Worm (Caenorhabditis elegans) whole organism, L1 larva: ENCODE results near the gene mlc-2.
A peak's percentile ranks its signal among the peaks of the same experiment; 100 is the strongest.

ENCODE experiments used
- C04F5.9 ChIP-seq: sonication (generic microtip); optimal IDR thresholded peaks from 2 replicates; lab custom pipeline; 2016; ENCODE audit warnings: missing genetic modification characterization, missing compliant biosample characterization
- C16A3.4 ChIP-seq: fragments of 150-350 bp; optimal IDR thresholded peaks from 2 replicates; lab custom pipeline; 2014; ENCODE audit warnings: missing biosample characterization, missing genetic modification characterization
- C34B4.2 ChIP-seq: sonication (generic microtip); optimal IDR thresholded peaks from 2 replicates; lab custom pipeline; 2017; ENCODE audit warnings: mild to moderate bottlenecking, missing genetic modification characterization, missing compliant biosample characterization
- F16B12.6 ChIP-seq: fragments of 150-350 bp; optimal IDR thresholded peaks from 2 replicates; lab custom pipeline; 2014; ENCODE audit warnings: missing biosample characterization, missing genetic modification characterization
- ama-1 ChIP-seq: fragments of 150-350 bp; optimal IDR thresholded peaks from 2 replicates; lab custom pipeline; 2014
- blmp-1 ChIP-seq: fragments of 150-350 bp; optimal IDR thresholded peaks from 2 replicates; lab custom pipeline; 2014; ENCODE audit warnings: missing biosample characterization, missing genetic modification characterization
- ceh-63 ChIP-seq: fragments of 200-800 bp; sonication (Bioruptor generic); optimal IDR thresholded peaks from 2 replicates; lab custom pipeline; 2018; ENCODE audit warnings: mild to moderate bottlenecking, missing genetic modification characterization, missing compliant biosample characterization
- ceh-90 ChIP-seq: sonication (generic microtip); optimal IDR thresholded peaks from 2 replicates; lab custom pipeline; 2016; ENCODE audit warnings: missing genetic modification characterization, missing compliant biosample characterization
- ces-1 ChIP-seq: fragments of 150-350 bp; optimal IDR thresholded peaks from 2 replicates; lab custom pipeline; 2014; ENCODE audit warnings: missing biosample characterization, missing genetic modification reagents, missing genetic modification characterization
- dpl-1 ChIP-seq, 3 experiments: fragments of 150-350 bp in 2 of 3; sonication (generic microtip) in 1 of 3; optimal IDR thresholded peaks; 2 replicates each; lab custom pipeline; 2014 to 2017; ENCODE audit warnings: missing biosample characterization in 3 of 3, missing genetic modification characterization in 3 of 3, missing genetic modification reagents in 3 of 3
- dsc-1 ChIP-seq: sonication (generic microtip); optimal IDR thresholded peaks from 2 replicates; lab custom pipeline; 2016; ENCODE audit warnings: mild to moderate bottlenecking, missing genetic modification characterization, missing compliant biosample characterization
- efl-1 ChIP-seq, 4 experiments: fragments of 150-350 bp; optimal IDR thresholded peaks in 3 of 4; peaks in 1 of 4; 1 replicate in 1 of 4; 2 replicates in 3 of 4; lab custom pipeline; 2014; ENCODE audit warnings: missing biosample characterization in 2 of 4, missing genetic modification characterization in 2 of 4, missing genetic modification reagents in 2 of 4
- egl-27 ChIP-seq, 2 experiments: fragments of 150-350 bp in 1 of 2; sonication (generic microtip); optimal IDR thresholded peaks; 3 replicates each; lab custom pipeline; 2017 to 2018; ENCODE audit warnings: missing biosample characterization in 2 of 2, missing genetic modification characterization in 2 of 2, missing genetic modification reagents in 2 of 2
- elt-2 ChIP-seq: sonication (generic microtip); optimal IDR thresholded peaks from 2 replicates; lab custom pipeline; 2016; ENCODE audit warnings: missing genetic modification characterization, mild to moderate bottlenecking, inconsistent platforms, missing compliant biosample characterization, missing genetic modification reagents
- elt-3 ChIP-seq, 6 experiments: fragments of 150-350 bp in 1 of 6; sonication (generic microtip); optimal IDR thresholded peaks; 2 replicates each; lab custom pipeline; 2017 to 2018; ENCODE audit warnings: missing biosample characterization in 6 of 6, missing genetic modification characterization in 6 of 6, inconsistent platforms in 1 of 6
- ets-5 ChIP-seq: fragments of 200-800 bp; sonication (Bioruptor generic); IDR thresholded peaks from 2 replicates; pipeline ENCODE4 v1.3.6; 2022; ENCODE audit warnings: missing genetic modification characterization, missing compliant biosample characterization
- fkh-4 ChIP-seq: sonication (generic microtip); optimal IDR thresholded peaks from 2 replicates; lab custom pipeline; 2016; ENCODE audit warnings: missing compliant biosample characterization, missing genetic modification characterization, borderline replicate concordance
- fos-1 ChIP-seq: fragments of 150-350 bp; optimal IDR thresholded peaks from 2 replicates; lab custom pipeline; 2014; ENCODE audit warnings: missing biosample characterization, missing genetic modification characterization
- grh-1 ChIP-seq: fragments of 200-800 bp; sonication (Bioruptor generic); IDR thresholded peaks from 2 replicates; pipeline ENCODE4 v1.3.6; 2022; ENCODE audit warnings: missing genetic modification reagents, missing genetic modification characterization, missing compliant biosample characterization
- hlh-4 ChIP-seq: sonication (generic microtip); optimal IDR thresholded peaks from 2 replicates; lab custom pipeline; 2016; ENCODE audit warnings: mild to moderate bottlenecking, missing genetic modification characterization, missing compliant biosample characterization
- hpl-2 ChIP-seq: fragments of 150-350 bp; optimal IDR thresholded peaks from 2 replicates; lab custom pipeline; 2014; ENCODE audit warnings: missing biosample characterization, missing genetic modification reagents, missing genetic modification characterization
- isw-1 ChIP-seq: fragments of 200-800 bp; sonication (Bioruptor generic); IDR thresholded peaks from 2 replicates; pipeline ENCODE4 v1.3.6; 2022; ENCODE audit warnings: missing genetic modification characterization, missing compliant biosample characterization
- lin-13 ChIP-seq: fragments of 150-350 bp; optimal IDR thresholded peaks from 2 replicates; lab custom pipeline; 2014; ENCODE audit warnings: missing biosample characterization, missing genetic modification reagents, missing genetic modification characterization
- lin-14 ChIP-seq: fragments of 200-800 bp; sonication (Bioruptor generic); optimal IDR thresholded peaks from 2 replicates; lab custom pipeline; 2018; ENCODE audit warnings: mild to moderate bottlenecking, missing genetic modification characterization, moderate library complexity, missing compliant biosample characterization
- lin-15B ChIP-seq: fragments of 150-350 bp; sonication (generic microtip); optimal IDR thresholded peaks from 3 replicates; lab custom pipeline; 2014; ENCODE audit warnings: missing biosample characterization, missing genetic modification characterization
- lin-35 ChIP-seq, 2 experiments: fragments of 150-350 bp; optimal IDR thresholded peaks; 2 replicates each; lab custom pipeline; 2014; ENCODE audit warnings: missing biosample characterization in 2 of 2, missing genetic modification characterization in 2 of 2, missing genetic modification reagents in 2 of 2
- lir-3 ChIP-seq: sonication (generic microtip); optimal IDR thresholded peaks from 2 replicates; lab custom pipeline; 2016; ENCODE audit warnings: mild to moderate bottlenecking, missing genetic modification characterization, moderate library complexity, missing compliant biosample characterization; ENCODE audit not compliant: poor library complexity
- lsy-2 ChIP-seq, 2 experiments: fragments of 150-350 bp; optimal IDR thresholded peaks; 2 replicates each; lab custom pipeline; 2014; ENCODE audit warnings: missing biosample characterization in 2 of 2, missing genetic modification characterization in 2 of 2
- mab-9 ChIP-seq: fragments of 200-800 bp; sonication (Bioruptor generic); IDR thresholded peaks from 2 replicates; pipeline ENCODE4 v1.3.6; 2022; ENCODE audit warnings: missing genetic modification reagents, missing genetic modification characterization, missing compliant biosample characterization
- mep-1 ChIP-seq: fragments of 150-350 bp; optimal IDR thresholded peaks from 2 replicates; lab custom pipeline; 2014; ENCODE audit warnings: missing biosample characterization, missing genetic modification characterization
- nhr-19 ChIP-seq: fragments of 200-800 bp; sonication (Bioruptor generic); conservative IDR thresholded peaks from 2 replicates; pipeline ENCODE4 v1.3.6; 2022; ENCODE audit warnings: missing genetic modification characterization, missing compliant biosample characterization
- nhr-76 ChIP-seq: sonication (generic microtip); optimal IDR thresholded peaks from 2 replicates; lab custom pipeline; 2017; ENCODE audit warnings: missing biosample characterization, missing genetic modification characterization
- nhr-85 ChIP-seq: sonication (generic microtip); peaks from one replicate; lab custom pipeline; 2016; ENCODE audit warnings: missing genetic modification characterization, inconsistent platforms, missing compliant biosample characterization
- pax-3 ChIP-seq: fragments of 200-800 bp; sonication (Bioruptor generic); optimal IDR thresholded peaks from 2 replicates; lab custom pipeline; 2018; ENCODE audit warnings: mild to moderate bottlenecking, missing genetic modification characterization, moderate library complexity, missing compliant biosample characterization
- snpc-4 ChIP-seq: fragments of 150-350 bp; optimal IDR thresholded peaks from 2 replicates; lab custom pipeline; 2014; ENCODE audit warnings: missing biosample characterization, missing genetic modification characterization
- snu-23 ChIP-seq: sonication (generic microtip); optimal IDR thresholded peaks from 2 replicates; lab custom pipeline; 2016; ENCODE audit warnings: missing genetic modification characterization, missing compliant biosample characterization
- sptf-1 ChIP-seq: fragments of 150-350 bp; optimal IDR thresholded peaks from 2 replicates; lab custom pipeline; 2014; ENCODE audit warnings: missing biosample characterization, missing genetic modification characterization
- swsn-7 ChIP-seq: sonication (generic microtip); optimal IDR thresholded peaks from 2 replicates; lab custom pipeline; 2016; ENCODE audit warnings: missing genetic modification characterization, missing compliant biosample characterization
- tlp-1 ChIP-seq: fragments of 150-350 bp; optimal IDR thresholded peaks from 2 replicates; lab custom pipeline; 2014; ENCODE audit warnings: missing biosample characterization, missing genetic modification characterization
- unc-130 ChIP-seq: fragments of 150-350 bp; optimal IDR thresholded peaks from 2 replicates; lab custom pipeline; 2017; ENCODE audit warnings: missing biosample characterization, missing genetic modification characterization, inconsistent platforms
- unc-30 ChIP-seq: sonication (generic microtip); optimal IDR thresholded peaks from 2 replicates; lab custom pipeline; 2017; ENCODE audit warnings: missing biosample characterization, missing genetic modification characterization
- unc-86 ChIP-seq: sonication (generic microtip); optimal IDR thresholded peaks from 2 replicates; lab custom pipeline; 2016; ENCODE audit warnings: missing genetic modification characterization, missing compliant biosample characterization
- xbp-1 ChIP-seq: sonication (generic microtip); optimal IDR thresholded peaks from 2 replicates; lab custom pipeline; 2016; ENCODE audit warnings: missing genetic modification characterization, missing compliant biosample characterization
- zag-1 ChIP-seq: fragments of 150-350 bp; optimal IDR thresholded peaks from 2 replicates; lab custom pipeline; 2014; ENCODE audit warnings: missing biosample characterization, missing genetic modification characterization
- ztf-4 ChIP-seq: fragments of 150-350 bp; optimal IDR thresholded peaks from 2 replicates; lab custom pipeline; 2014; ENCODE audit warnings: missing biosample characterization, missing genetic modification characterization

mlc-2 gene

DNA sequence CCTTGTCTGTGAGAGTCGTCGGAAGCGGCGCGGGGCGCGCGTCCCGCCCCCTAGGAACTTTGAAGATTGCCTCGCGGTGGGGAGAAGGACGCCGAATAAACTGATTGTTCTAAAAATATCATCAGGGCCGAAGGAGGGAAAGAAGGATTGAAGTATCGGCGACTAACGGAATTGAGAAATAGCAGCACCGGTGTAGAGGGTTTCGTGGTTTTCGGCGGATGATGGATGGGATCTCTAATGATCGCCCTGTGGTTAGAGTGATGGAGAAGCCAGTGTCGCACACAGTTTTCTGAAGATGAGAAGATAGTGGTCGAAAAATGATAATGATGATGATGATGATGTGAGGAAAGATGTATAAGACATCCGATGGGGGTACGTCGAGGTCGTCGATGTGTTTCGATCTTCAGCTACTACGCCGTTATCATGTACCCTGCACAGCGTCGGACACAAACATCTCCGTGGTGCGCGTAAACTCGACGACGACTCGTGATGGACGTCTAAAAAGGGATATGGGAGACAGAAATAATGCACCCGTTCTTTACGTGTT lies 34.8 kb downstream of the mlc-2 start, which contains the start of gene osm-11 (continued):
- no peak for TF ChIP-seq swsn-7
- TF ChIP-seq snpc-4 (tag; lab: Kevin White, UChicago), result no peak
- no peak for TF ChIP-seq tlp-1
- peak; percentile 46 for TF ChIP-seq grh-1 (GFP tag; lab: Robert Waterston, UW)
- TF ChIP-seq hlh-4, result no peak
- no peak for TF ChIP-seq ceh-63 (GFP tag; lab: Kevin White, UChicago)
- no peak for TF ChIP-seq efl-1 (optimal IDR thresholded peaks at IDR 0.05; lab: Kevin White, UChicago)
- TF ChIP-seq efl-1 (GFP tag; optimal IDR thresholded peaks at IDR 0.05 in 1 of 2; lab: Kevin White, UChicago), result no peak
- TF ChIP-seq C04F5.9 (tag; lab: Kevin White, UChicago), result no peak
- TF ChIP-seq nhr-19 (GFP tag; lab: Robert Waterston, UW), result peak; percentile 49
- TF ChIP-seq lin-14 (GFP tag; lab: Kevin White, UChicago), result peak; percentile 50
- no peak for TF ChIP-seq ama-1
- TF ChIP-seq lir-3, result no peak
- TF ChIP-seq ztf-4 (tag; lab: Kevin White, UChicago), result no peak
- peak; percentile 56 for TF ChIP-seq unc-130 (tag; lab: Kevin White, UChicago)
- TF ChIP-seq dsc-1 (tag; lab: Kevin White, UChicago), result no peak
- no peak for TF ChIP-seq mab-9
- no peak for TF ChIP-seq C34B4.2 (tag; lab: Kevin White, UChicago)
- no peak for TF ChIP-seq ceh-90 (tag; lab: Kevin White, UChicago)

DNA sequence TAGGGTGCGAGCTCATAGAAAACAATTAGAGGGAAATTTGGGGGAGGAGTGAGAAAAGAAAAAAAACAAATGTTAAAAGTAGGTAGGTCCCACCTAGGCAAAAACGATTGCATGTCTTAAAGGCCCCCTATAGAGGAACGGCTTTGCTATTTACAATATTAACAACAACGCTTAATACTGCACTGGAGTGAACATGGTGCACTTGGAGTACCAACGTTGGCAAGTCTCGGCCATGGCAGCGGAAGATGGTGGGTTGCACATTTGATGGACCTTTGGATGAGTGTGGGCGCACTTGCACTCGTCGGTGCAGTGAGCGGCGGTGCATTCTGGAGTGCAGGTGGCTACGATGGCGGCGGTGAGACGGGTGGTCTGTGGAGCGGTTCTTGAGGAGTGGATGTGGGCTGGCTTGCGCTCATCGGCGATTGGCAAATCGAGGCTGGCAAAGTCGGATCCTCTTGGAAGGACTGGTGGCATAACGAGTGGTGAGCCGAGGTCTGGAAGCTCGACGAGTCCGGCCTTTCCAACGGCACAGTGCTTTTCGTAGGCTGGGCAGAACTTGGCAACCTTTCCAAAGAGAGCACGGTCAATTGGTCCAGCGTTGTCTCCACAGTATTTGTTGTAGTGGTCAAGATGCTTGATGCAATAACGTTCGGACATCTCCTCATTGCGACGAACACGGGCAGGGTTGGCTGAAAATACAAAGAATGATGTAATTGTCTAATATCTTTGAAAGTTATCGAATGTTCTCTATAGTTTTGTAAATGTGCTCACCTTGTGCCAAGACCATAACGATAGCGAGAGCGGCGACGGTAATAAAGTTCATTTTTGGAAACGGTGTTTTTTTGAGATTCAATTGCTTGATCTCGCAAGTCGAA lies 35.6 kb downstream of the mlc-2 start:
- TF ChIP-seq lin-13 (GFP tag; lab: Kevin White, UChicago) (no peak), efl-1 (optimal IDR thresholded peaks at IDR 0.05; lab: Kevin White, UChicago) (no peak), efl-1 (GFP tag; optimal IDR thresholded peaks at IDR 0.05 in 1 of 2; lab: Kevin White, UChicago) (peak in 1 of 2 experiments; percentile 84), unc-86 (tag; lab: Kevin White, UChicago) (no peak), zag-1 (tag; lab: Kevin White, UChicago) (no peak), isw-1 (no peak), ces-1 (GFP tag; lab: Kevin White, UChicago) (no peak), ama-1 (peak; percentile 95), nhr-76 (tag; lab: Kevin White, UChicago) (no peak), ztf-4 (tag; lab: Kevin White, UChicago) (peak; percentile 6), F16B12.6 (tag; lab: Kevin White, UChicago) (no peak), unc-30 (no peak), fkh-4 (tag; lab: Kevin White, UChicago) (no peak), lin-35 (GFP tag; optimal IDR thresholded peaks at IDR 0.05; lab: Kevin White, UChicago) (no peak), grh-1 (GFP tag; lab: Robert Waterston, UW) (no peak), lsy-2 (tag; optimal IDR thresholded peaks at IDR 0.05; lab: Kevin White, UChicago) (no peak), mab-9 (no peak), ets-5 (GFP tag; lab: Robert Waterston, UW) (no peak), dpl-1 (GFP tag; optimal IDR thresholded peaks at IDR 0.05; lab: Kevin White, UChicago) (no peak), elt-3 (tag; optimal IDR thresholded peaks at IDR 0.05; lab: Kevin White, UChicago) (peak in 1 of 6 experiments; percentile 12), hpl-2 (GFP tag; lab: Kevin White, UChicago) (peak; percentile 35), ceh-63 (GFP tag; lab: Kevin White, UChicago) (no peak)

DNA sequence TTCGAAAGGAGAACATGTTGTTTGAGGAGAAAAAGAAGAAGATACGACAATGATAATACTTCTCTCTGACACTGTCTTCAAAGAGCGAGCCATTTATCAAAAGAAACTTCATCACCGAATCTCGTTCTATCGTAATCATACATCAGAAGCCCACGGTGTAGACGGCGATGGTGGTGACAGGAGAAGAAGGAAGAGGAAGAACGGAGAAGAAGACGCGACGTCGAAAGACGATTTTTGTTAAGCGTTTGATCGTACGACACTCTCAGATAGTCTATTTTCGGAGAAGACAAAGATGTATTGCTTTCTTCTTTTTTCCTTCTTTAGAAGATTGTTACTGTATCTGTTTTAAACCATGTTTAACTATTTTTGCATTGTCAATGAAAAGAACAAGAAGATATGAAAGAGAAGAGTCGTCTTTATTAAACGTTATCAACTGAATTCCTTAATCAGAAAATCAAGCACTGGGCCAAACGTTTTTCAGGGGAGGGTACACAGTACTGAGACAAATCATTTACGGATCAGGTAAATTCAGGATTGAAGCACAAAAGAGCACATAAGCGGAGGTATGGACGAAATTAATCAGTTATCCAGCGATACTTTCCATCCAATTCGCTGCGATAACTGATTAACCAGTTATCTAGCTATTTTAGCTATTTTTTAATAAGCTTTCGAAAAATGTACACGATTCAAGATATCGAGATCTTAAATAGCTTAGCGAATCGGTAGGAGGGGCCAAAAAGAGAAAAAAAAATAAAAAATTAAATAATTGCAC lies 36.4 kb downstream of the mlc-2 start:
- TF ChIP-seq lin-15B (tag; lab: Kevin White, UChicago) (no peak), nhr-19 (GFP tag; lab: Robert Waterston, UW) (peak; percentile 37; the same call in 1 of the 2 replicates), C16A3.4 (peak; percentile 10), ama-1 (peak; percentile 73), fos-1 (tag; lab: Kevin White, UChicago) (peak; percentile 48), snu-23 (peak; percentile 54), lir-3 (no peak), fkh-4 (tag; lab: Kevin White, UChicago) (no peak), sptf-1 (no peak), mep-1 (peak; percentile 21), unc-130 (tag; lab: Kevin White, UChicago) (no peak), nhr-85 (tag; lab: Kevin White, UChicago) (peak; percentile 91), blmp-1 (tag; lab: Kevin White, UChicago) (peak; percentile 73), F16B12.6 (tag; lab: Kevin White, UChicago) (no peak), elt-2 (tag; lab: Kevin White, UChicago) (no peak), xbp-1 (no peak), ztf-4 (tag; lab: Kevin White, UChicago) (peak; percentile 94), pax-3 (no peak), egl-27 (tag; optimal IDR thresholded peaks at IDR 0.05; lab: Kevin White, UChicago) (no peak)
